Worm (Caenorhabditis elegans): Measurements from ENCODE around the gene asp-1.

- TF ChIP-seq snpc-4 (tag; optimal IDR thresholded peaks at IDR 0.05), result no peak
- no peak for TF ChIP-seq unc-39 (tag; optimal IDR thresholded peaks at IDR 0.05)
- no peak for TF ChIP-seq elt-1 (tag; optimal IDR thresholded peaks at IDR 0.05; ENCODE audit: borderline replicate concordance, insufficient read depth)
- TF ChIP-seq unc-62 (GFP tag; optimal IDR thresholded peaks at IDR 0.05), result no peak
- no peak for TF ChIP-seq nhr-237 (tag; optimal IDR thresholded peaks at IDR 0.05)
- no peak for TF ChIP-seq ceh-83 (GFP tag; optimal IDR thresholded peaks at IDR 0.05)
- TF ChIP-seq nhr-12 (tag; optimal IDR thresholded peaks at IDR 0.05), result no peak
- TF ChIP-seq zip-8 (tag; optimal IDR thresholded peaks at IDR 0.05), result no peak
- no peak for TF ChIP-seq blmp-1 (tag; optimal IDR thresholded peaks at IDR 0.05)
- no peak for TF ChIP-seq mep-1 (tag; optimal IDR thresholded peaks at IDR 0.05)
- TF ChIP-seq pha-4 (tag; optimal IDR thresholded peaks at IDR 0.05), result no peak
These were observed 25.9 kb downstream of the asp-1 start, which contains the start of gene Y39B6A.29 for ce11 chrV:19024683-19025082.
